Fruit fly (Drosophila melanogaster): ENCODE measurements around the gene CG7126.

Gene CG7126

DNA sequence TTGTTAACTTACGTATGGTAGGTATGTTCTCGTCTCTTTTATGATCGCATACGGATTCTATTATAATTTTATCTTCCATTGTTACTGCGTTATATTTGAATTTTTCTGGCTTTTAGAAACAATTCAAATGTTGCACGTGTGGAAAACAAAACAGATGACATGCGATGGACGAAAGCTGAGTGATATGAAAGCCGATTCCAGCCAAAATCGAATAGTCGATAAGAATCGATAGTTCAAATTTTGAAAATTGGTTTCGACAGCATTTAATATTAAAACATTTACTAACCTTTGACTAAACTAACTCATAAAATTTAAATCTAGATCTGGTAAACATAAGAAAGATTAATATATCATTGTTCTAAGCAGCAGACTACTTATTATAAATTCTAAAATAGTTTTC lies 1.1 kb downstream of the CG7126 start, which contains the start of gene Polr1E:
Gene Polr1E (minus strand): TSS at position 160 of the 400 bp plus-strand sequence.
- TF ChIP-seq Ets65A (GFP tag): no peak
- TF ChIP-seq h (optimal IDR thresholded peaks at IDR 0.05): no peak
- no peak for TF ChIP-seq CG10366 (GFP tag; IDR thresholded peaks at IDR 0.05)
- TF ChIP-seq CG6272 (GFP tag; IDR thresholded peaks at IDR 0.05): no peak
- TF ChIP-seq jing (GFP tag; optimal IDR thresholded peaks at IDR 0.05): no peak
- no peak for TF ChIP-seq ERR (GFP tag; optimal IDR thresholded peaks at IDR 0.05)
- TF ChIP-seq abd-A (tag; optimal IDR thresholded peaks at IDR 0.05): no peak
- TF ChIP-seq ham (GFP tag; IDR thresholded peaks at IDR 0.05): no peak
- no peak for TF ChIP-seq Atf-2 (GFP tag; optimal IDR thresholded peaks at IDR 0.05)
- peak; percentile 11 for TF ChIP-seq lilli (GFP tag; optimal IDR thresholded peaks at IDR 0.05)
- peak; percentile 20 for TF ChIP-seq CG2712 (tag; optimal IDR thresholded peaks at IDR 0.05)
- no peak for TF ChIP-seq danr (GFP tag; IDR thresholded peaks at IDR 0.05)
- peak; percentile 79 for TF ChIP-seq CG6791 (GFP tag; IDR thresholded peaks at IDR 0.05; ENCODE audit: partially characterized antibody)
- no peak for TF ChIP-seq Dek (tag; optimal IDR thresholded peaks at IDR 0.05)
- TF ChIP-seq vfl (GFP tag; optimal IDR thresholded peaks at IDR 0.05): no peak
- TF ChIP-seq lmd (GFP tag; IDR thresholded peaks at IDR 0.05): no peak
- TF ChIP-seq odd (GFP tag; optimal IDR thresholded peaks at IDR 0.05): no peak
- peak; percentile 49 for TF ChIP-seq twi (tag; optimal IDR thresholded peaks at IDR 0.05)
- TF ChIP-seq CG9727 (GFP tag; optimal IDR thresholded peaks at IDR 0.05): no peak
- no peak for TF ChIP-seq HHEX (GFP tag; optimal IDR thresholded peaks at IDR 0.05)
- TF ChIP-seq CG15696 (tag; optimal IDR thresholded peaks at IDR 0.05): no peak
- TF ChIP-seq wdn (GFP tag; IDR thresholded peaks at IDR 0.05): no peak
- TF ChIP-seq Stat92E (GFP tag; optimal IDR thresholded peaks at IDR 0.05): no peak
- TF ChIP-seq Aef1 (GFP tag; IDR thresholded peaks at IDR 0.05): no peak
- no peak for TF ChIP-seq az2 (GFP tag; optimal IDR thresholded peaks at IDR 0.05)
- no peak for TF ChIP-seq CG18476 (GFP tag; optimal IDR thresholded peaks at IDR 0.05)
- TF ChIP-seq jigr1 (GFP tag; IDR thresholded peaks at IDR 0.05): no peak
- no peak for TF ChIP-seq esg (GFP tag; conservative IDR thresholded peaks at IDR 0.05)
- TF ChIP-seq CG4328 (GFP tag; optimal IDR thresholded peaks at IDR 0.05): no peak
- peak; percentile 37 for TF ChIP-seq CG30020 (tag; optimal IDR thresholded peaks at IDR 0.05)
- no peak for TF ChIP-seq CG8944 (GFP tag; optimal IDR thresholded peaks at IDR 0.05)
- TF ChIP-seq CG10147 (GFP tag; optimal IDR thresholded peaks at IDR 0.05): peak; percentile 9
- TF ChIP-seq sc (optimal IDR thresholded peaks at IDR 0.05): no peak
- no peak for TF ChIP-seq sc (GFP tag; optimal IDR thresholded peaks at IDR 0.05)
- no peak for TF ChIP-seq Taf1 (GFP tag; IDR thresholded peaks at IDR 0.05)
- 0 out of 2 replicates have a peak, but pooled peaks have one; percentile 4 for TF ChIP-seq CG3847 (GFP tag; IDR thresholded peaks at IDR 0.05)
- no peak for TF ChIP-seq dati (GFP tag; IDR thresholded peaks at IDR 0.05)
- no peak for TF ChIP-seq z (GFP tag; IDR thresholded peaks at IDR 0.05)
- TF ChIP-seq CG4617 (GFP tag; optimal IDR thresholded peaks at IDR 0.05; ENCODE audit: borderline replicate concordance): peak; percentile 46
- TF ChIP-seq CG8290 (GFP tag; optimal IDR thresholded peaks at IDR 0.05): no peak
- TF ChIP-seq CG8290 (tag; optimal IDR thresholded peaks at IDR 0.05): no peak
- TF ChIP-seq Side (GFP tag; optimal IDR thresholded peaks at IDR 0.05): no peak
- TF ChIP-seq Hr3 (GFP tag; optimal IDR thresholded peaks at IDR 0.05): no peak
- peak; percentile 18 for TF ChIP-seq CG12391 (tag; optimal IDR thresholded peaks at IDR 0.05)
- TF ChIP-seq pzg (GFP tag; optimal IDR thresholded peaks at IDR 0.05): peak; percentile 87
- no peak for TF ChIP-seq klu (GFP tag; IDR thresholded peaks at IDR 0.05)
- no peak for TF ChIP-seq zf30C (GFP tag; optimal IDR thresholded peaks at IDR 0.05)
- peak; percentile 98 for TF ChIP-seq cwo (GFP tag; optimal IDR thresholded peaks at IDR 0.05)
- TF ChIP-seq zen2 (GFP tag; IDR thresholded peaks at IDR 0.05; ENCODE audit: partially characterized antibody): peak; percentile 50; the same call in 1 of the 3 replicates
- TF ChIP-seq Hsf (GFP tag; optimal IDR thresholded peaks at IDR 0.05): no peak
- peak; percentile 36 for TF ChIP-seq HmgD (GFP tag; optimal IDR thresholded peaks at IDR 0.05)
- TF ChIP-seq CG42726 (GFP tag; IDR thresholded peaks at IDR 0.05; ENCODE audit: partially characterized antibody): 0 out of 2 replicates have a peak, but pooled peaks have one; percentile 36
- no peak for TF ChIP-seq PHDP (tag; optimal IDR thresholded peaks at IDR 0.05)
